Fruit fly (Drosophila melanogaster) whole organism, adult: ENCODE results near the gene Sas-4.

ENCODE experiments used
- CG11617 ChIP-seq: fragments of 200-800 bp; sonication (Bioruptor generic); optimal IDR thresholded peaks from 2 replicates; lab custom pipeline; 2017; ENCODE audit warnings: mild to moderate bottlenecking, missing biosample characterization, missing genetic modification reagents, missing genetic modification characterization
- CG12768 ChIP-seq: fragments of 200-800 bp; sonication (Bioruptor generic); optimal IDR thresholded peaks from 2 replicates; lab custom pipeline; 2017; ENCODE audit warnings: missing biosample characterization, missing genetic modification characterization, mild to moderate bottlenecking, moderate library complexity, missing genetic modification reagents
- CG14711 ChIP-seq: fragments of 200-800 bp; sonication (Bioruptor generic); optimal IDR thresholded peaks from 2 replicates; lab custom pipeline; 2018; ENCODE audit warnings: missing biosample characterization, mild to moderate bottlenecking, missing genetic modification characterization, moderate library complexity
- CG1620 ChIP-seq: fragments of 200-800 bp; sonication (Bioruptor generic); optimal IDR thresholded peaks from 2 replicates; lab custom pipeline; 2016; ENCODE audit warnings: missing biosample characterization, missing genetic modification characterization
- CG33017 ChIP-seq: fragments of 200-800 bp; sonication (Bioruptor generic); optimal IDR thresholded peaks from 2 replicates; lab custom pipeline; 2018; ENCODE audit warnings: missing biosample characterization, mild to moderate bottlenecking, missing genetic modification characterization, moderate library complexity
- CG5204 ChIP-seq: fragments of 200-800 bp; sonication (Bioruptor generic); optimal IDR thresholded peaks from 2 replicates; lab custom pipeline; 2016; ENCODE audit warnings: missing biosample characterization, missing genetic modification characterization
- CG7045 ChIP-seq: fragments of 200-800 bp; sonication (Bioruptor generic); optimal IDR thresholded peaks from 2 replicates; lab custom pipeline; 2017; ENCODE audit warnings: missing biosample characterization, mild to moderate bottlenecking, missing genetic modification characterization
- CG7101 ChIP-seq: fragments of 200-800 bp; sonication (Bioruptor generic); optimal IDR thresholded peaks from 2 replicates; lab custom pipeline; 2018; ENCODE audit warnings: missing biosample characterization, mild to moderate bottlenecking, missing genetic modification characterization, moderate library complexity
- Clk ChIP-seq: fragments of 200-800 bp; sonication (Bioruptor generic); optimal IDR thresholded peaks from 2 replicates; lab custom pipeline; 2017; ENCODE audit warnings: missing biosample characterization, missing genetic modification characterization
- Crg-1 ChIP-seq: fragments of 200-800 bp; sonication (Bioruptor generic); optimal IDR thresholded peaks from 2 replicates; lab custom pipeline; 2016; ENCODE audit warnings: missing biosample characterization, missing genetic modification characterization
- Hr96 ChIP-seq: fragments of 200-800 bp; sonication (Bioruptor generic); optimal IDR thresholded peaks from 2 replicates; lab custom pipeline; 2016; ENCODE audit warnings: missing biosample characterization, missing genetic modification characterization
- Mnt ChIP-seq: fragments of 200-800 bp; sonication (Bioruptor generic); optimal IDR thresholded peaks from 2 replicates; lab custom pipeline; 2016; ENCODE audit warnings: missing biosample characterization, mild to moderate bottlenecking, missing genetic modification characterization
- bab1 ChIP-seq: fragments of 200-800 bp; sonication (Bioruptor generic); optimal IDR thresholded peaks from 3 replicates; lab custom pipeline; 2019; ENCODE audit warnings: missing biosample characterization, mild to moderate bottlenecking, missing genetic modification characterization, moderate library complexity
- cic ChIP-seq: fragments of 200-800 bp; sonication (Bioruptor generic); optimal IDR thresholded peaks from 2 replicates; lab custom pipeline; 2017; ENCODE audit warnings: missing biosample characterization, mild to moderate bottlenecking, missing genetic modification characterization, moderate library complexity
- cnc ChIP-seq, 2 experiments: fragments of >200 bp; optimal IDR thresholded peaks; 2 replicates each; lab custom pipeline; 2017
- kay ChIP-seq: fragments of 200-800 bp; sonication (Bioruptor generic); peaks from one replicate; lab custom pipeline; 2016; ENCODE audit warnings: missing biosample characterization, missing genetic modification characterization, borderline replicate concordance
- ovo ChIP-seq: fragments of 200-800 bp; sonication (Bioruptor generic); optimal IDR thresholded peaks from 2 replicates; lab custom pipeline; 2016; ENCODE audit warnings: missing biosample characterization, missing genetic modification characterization
- pad ChIP-seq: fragments of 200-800 bp; sonication (Bioruptor generic); optimal IDR thresholded peaks from 3 replicates; lab custom pipeline; 2017; ENCODE audit warnings: missing biosample characterization, missing genetic modification characterization, mild to moderate bottlenecking, moderate library complexity, missing genetic modification reagents
- tj ChIP-seq: fragments of 200-800 bp; sonication (Bioruptor generic); optimal IDR thresholded peaks from 3 replicates; lab custom pipeline; 2017; ENCODE audit warnings: missing biosample characterization, mild to moderate bottlenecking, missing genetic modification characterization, moderate library complexity
- toe ChIP-seq: fragments of 200-800 bp; sonication (Bioruptor generic); optimal IDR thresholded peaks from 2 replicates; lab custom pipeline; 2016; ENCODE audit warnings: missing biosample characterization, missing genetic modification characterization

Sas-4 gene

dm6 chr3R:7150544-7151406 lies at the start of gene Sas-4, which contains the start of gene gfzf:
Sas-4 (plus strand) TSS chr3R:7151367.
gfzf (minus strand) TSS chr3R:7150968.
- peak; percentile 10 for TF ChIP-seq Crg-1
- TF ChIP-seq CG11617: peak; percentile 77
- TF ChIP-seq CG5204 (GFP tag; lab: Kevin White, UChicago): peak; percentile 77
- no peak for TF ChIP-seq cnc (optimal IDR thresholded peaks at IDR 0.05; lab: Kevin White, UChicago)
- TF ChIP-seq Clk (GFP tag; lab: Kevin White, UChicago): no peak
- TF ChIP-seq CG7101 (tag; lab: Kevin White, UChicago): peak; percentile 46
- peak; percentile 51 for TF ChIP-seq CG1620 (GFP tag; lab: Kevin White, UChicago)
- TF ChIP-seq ovo (GFP tag; lab: Kevin White, UChicago): peak; percentile 62
- TF ChIP-seq CG14711 (tag; lab: Kevin White, UChicago): peak; percentile 37
- peak; percentile 68 for TF ChIP-seq pad (GFP tag; lab: Kevin White, UChicago)
- peak; percentile 38 for TF ChIP-seq Mnt
- TF ChIP-seq tj: peak; percentile 55
- no peak for TF ChIP-seq cic (GFP tag; lab: Kevin White, UChicago)
- TF ChIP-seq kay: no peak
- TF ChIP-seq Hr96 (GFP tag; lab: Kevin White, UChicago): peak; percentile 71
- peak; percentile 22 for TF ChIP-seq CG33017 (tag; lab: Kevin White, UChicago)
- TF ChIP-seq toe (GFP tag; lab: Kevin White, UChicago): peak; percentile 85
- TF ChIP-seq bab1 (GFP tag; lab: Kevin White, UChicago): peak; percentile 39
- peak; percentile 64 for TF ChIP-seq CG7045
- peak; percentile 71 for TF ChIP-seq CG12768

- TF ChIP-seq pad (GFP tag; lab: Kevin White, UChicago): no peak
- no peak for TF ChIP-seq CG12768
- peak; percentile 29 for TF ChIP-seq tj
- no peak for TF ChIP-seq CG7045
- TF ChIP-seq bab1 (GFP tag; lab: Kevin White, UChicago): no peak
- no peak for TF ChIP-seq CG14711 (tag; lab: Kevin White, UChicago)
- TF ChIP-seq Crg-1: no peak
These were observed 48.0 kb upstream of the Sas-4 start for dm6 chr3R:7102853-7103833.

DNA sequence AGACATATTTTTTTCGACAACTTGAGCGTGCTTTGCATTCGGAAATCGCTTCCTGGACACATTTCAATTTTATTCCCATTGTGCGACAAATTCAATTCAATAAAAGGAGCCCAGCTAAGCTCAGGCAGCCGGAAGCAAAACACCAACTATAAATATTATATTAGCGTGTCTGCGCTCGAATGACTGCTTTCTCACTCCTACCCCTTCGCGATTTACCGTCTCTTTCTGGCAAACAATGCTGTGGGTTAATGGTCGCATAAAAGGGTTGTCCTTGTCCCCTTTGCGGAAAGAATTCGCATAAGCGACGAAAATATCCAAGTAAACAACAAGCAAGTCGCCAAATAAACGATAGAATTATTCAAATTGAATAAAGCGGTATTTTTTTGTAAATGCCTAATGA lies 46.9 kb upstream of the Sas-4 start:
- TF ChIP-seq Crg-1 (no peak), cnc (optimal IDR thresholded peaks at IDR 0.05; lab: Kevin White, UChicago) (no peak), CG11617 (no peak), kay (no peak), CG7045 (no peak), CG5204 (GFP tag; lab: Kevin White, UChicago) (no peak), CG1620 (GFP tag; lab: Kevin White, UChicago) (no peak), ovo (GFP tag; lab: Kevin White, UChicago) (no peak), cic (GFP tag; lab: Kevin White, UChicago) (no peak), pad (GFP tag; lab: Kevin White, UChicago) (no peak), Hr96 (GFP tag; lab: Kevin White, UChicago) (no peak), Mnt (no peak), CG7101 (tag; lab: Kevin White, UChicago) (no peak), CG33017 (tag; lab: Kevin White, UChicago) (no peak), toe (GFP tag; lab: Kevin White, UChicago) (no peak), bab1 (GFP tag; lab: Kevin White, UChicago) (no peak), Clk (GFP tag; lab: Kevin White, UChicago) (no peak), CG14711 (tag; lab: Kevin White, UChicago) (no peak)

DNA sequence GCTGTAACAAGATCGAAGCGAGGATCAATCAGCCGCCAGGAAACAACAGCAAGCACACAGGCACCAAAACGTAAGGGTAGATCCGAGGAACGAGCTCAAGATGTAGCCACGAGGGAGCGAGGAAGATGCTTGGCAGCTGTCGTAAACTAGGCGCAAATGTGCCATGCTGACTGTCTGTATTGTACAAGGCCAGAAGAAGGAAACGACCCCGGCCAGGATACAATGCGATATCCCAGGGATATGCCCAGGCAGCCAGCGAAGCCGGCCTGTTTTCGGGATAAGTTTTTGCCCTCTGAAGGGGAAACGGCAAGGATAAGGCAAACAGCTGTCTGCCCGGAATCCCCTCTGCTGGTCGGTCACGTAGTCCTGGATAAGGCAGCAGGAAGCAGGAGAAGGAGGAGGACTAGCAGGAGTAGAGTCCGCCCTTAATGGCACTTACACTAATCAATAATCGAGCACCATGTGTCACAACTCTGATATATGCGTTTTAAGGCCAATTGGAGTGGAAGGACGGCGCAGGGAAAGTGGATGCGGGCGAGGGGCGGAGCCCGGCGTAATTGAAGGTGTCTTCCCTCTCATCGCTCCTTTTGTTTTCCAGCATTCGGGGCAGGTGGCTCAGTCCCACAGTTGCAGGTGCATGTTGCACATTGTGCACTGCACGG lies 45.5 kb upstream of the Sas-4 start:
- TF ChIP-seq CG5204 (GFP tag; lab: Kevin White, UChicago) (no peak), CG12768 (no peak), CG11617 (no peak), Hr96 (GFP tag; lab: Kevin White, UChicago) (no peak), pad (GFP tag; lab: Kevin White, UChicago) (no peak), CG7101 (tag; lab: Kevin White, UChicago) (no peak), CG1620 (GFP tag; lab: Kevin White, UChicago) (no peak), tj (no peak), kay (no peak)
